Worm (Caenorhabditis elegans): ENCODE data around the gene D1005.6.

The D1005.6 gene

DNA sequence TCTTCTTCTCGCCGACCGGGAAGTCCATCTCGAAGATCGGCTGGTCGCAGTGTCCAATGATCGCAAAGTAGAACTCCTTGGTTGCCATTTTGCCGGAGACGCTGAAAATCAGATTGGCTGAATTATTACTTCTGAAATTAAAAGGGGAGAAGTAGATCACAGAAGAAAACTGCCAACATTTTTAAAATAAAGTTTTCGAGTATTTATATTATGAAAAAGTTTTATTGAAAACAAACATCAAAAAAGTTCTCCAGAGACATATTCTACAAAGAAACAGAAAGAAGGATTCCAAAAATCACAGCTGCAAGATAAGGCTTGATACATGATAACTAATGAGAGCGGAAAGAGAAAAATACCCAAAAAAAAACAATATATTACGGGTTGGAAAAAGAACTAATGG lies 24.4 kb downstream of the D1005.6 start, which contains the start of gene sedl-1:
sedl-1 (minus strand) TSS at position 101 of the 400 bp plus-strand sequence.
- TF ChIP-seq F57A8.1 (GFP tag; optimal IDR thresholded peaks at IDR 0.05): no peak
- no peak for TF ChIP-seq ZK185.1 (tag; optimal IDR thresholded peaks at IDR 0.05; ENCODE audit: poor library complexity, severe bottlenecking)
- TF ChIP-seq ama-1 (optimal IDR thresholded peaks at IDR 0.05): no peak
- no peak for TF ChIP-seq ama-1 (GFP tag; optimal IDR thresholded peaks at IDR 0.05)
- TF ChIP-seq die-1 (tag; optimal IDR thresholded peaks at IDR 0.05): no peak
- TF ChIP-seq akir-1 (GFP tag; optimal IDR thresholded peaks at IDR 0.05): no peak
- TF ChIP-seq somi-1 (GFP tag; optimal IDR thresholded peaks at IDR 0.05): no peak
- TF ChIP-seq F23B12.7 (tag; optimal IDR thresholded peaks at IDR 0.05; ENCODE audit: insufficient read depth): no peak

DNA sequence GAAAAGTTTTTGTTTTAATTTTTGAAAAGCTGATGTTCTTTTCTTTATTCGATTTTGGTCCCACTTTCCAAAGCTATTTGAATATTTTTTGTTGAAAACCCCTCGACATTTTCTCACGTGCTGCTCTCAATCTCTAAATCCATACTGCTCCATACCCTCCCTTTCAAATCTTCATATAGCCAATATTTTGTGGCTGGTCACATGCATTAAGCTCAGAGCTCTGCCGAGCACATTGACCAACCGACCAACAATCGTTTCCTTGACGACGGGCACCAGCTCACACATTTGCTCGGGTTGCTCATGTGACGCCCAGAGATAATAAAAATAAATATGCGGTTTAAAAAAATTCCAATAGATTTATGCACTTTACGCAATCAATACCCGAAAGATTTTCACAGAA lies 25.7 kb downstream of the D1005.6 start:
- no peak for TF ChIP-seq hlh-12 (tag; optimal IDR thresholded peaks at IDR 0.05)
- TF ChIP-seq attf-6 (GFP tag; IDR thresholded peaks at IDR 0.05): no peak
- TF ChIP-seq repo-1 (tag; optimal IDR thresholded peaks at IDR 0.05): no peak
- TF ChIP-seq cebp-1 (GFP tag; IDR thresholded peaks at IDR 0.05): no peak
- TF ChIP-seq cebp-1 (tag; optimal IDR thresholded peaks at IDR 0.05): peak; percentile 24
- no peak for TF ChIP-seq F57A8.1 (GFP tag; optimal IDR thresholded peaks at IDR 0.05)
- TF ChIP-seq somi-1 (GFP tag; optimal IDR thresholded peaks at IDR 0.05): no peak
- TF ChIP-seq hlh-26 (GFP tag; conservative IDR thresholded peaks at IDR 0.05): no peak
- TF ChIP-seq tlf-1 (GFP tag; optimal IDR thresholded peaks at IDR 0.05): no peak
- no peak for TF ChIP-seq die-1 (tag; optimal IDR thresholded peaks at IDR 0.05)
- no peak for TF ChIP-seq Y56A3A.18 (GFP tag; IDR thresholded peaks at IDR 0.05)
- no peak for TF ChIP-seq lsy-27 (tag; optimal IDR thresholded peaks at IDR 0.05; ENCODE audit: borderline replicate concordance, insufficient read depth)
- no peak for TF ChIP-seq F49E8.2 (tag; optimal IDR thresholded peaks at IDR 0.05; ENCODE audit: insufficient read depth)
- no peak for TF ChIP-seq bed-1 (GFP tag; IDR thresholded peaks at IDR 0.05)
- TF ChIP-seq sptf-2 (GFP tag; optimal IDR thresholded peaks at IDR 0.05): no peak
- TF ChIP-seq dpl-1 (GFP tag; optimal IDR thresholded peaks at IDR 0.05): no peak
- no peak for TF ChIP-seq lag-1 (GFP tag; IDR thresholded peaks at IDR 0.05)
- TF ChIP-seq D2030.7 (GFP tag; IDR thresholded peaks at IDR 0.05): no peak
- TF ChIP-seq ztf-28 (GFP tag; IDR thresholded peaks at IDR 0.05): no peak
- no peak for TF ChIP-seq sdz-38 (tag; optimal IDR thresholded peaks at IDR 0.05)
- 0 out of 2 replicates have a peak, but pooled peaks have one; percentile 8 for TF ChIP-seq dox-1 (GFP tag; IDR thresholded peaks at IDR 0.05)
- no peak for TF ChIP-seq ztf-18 (tag; optimal IDR thresholded peaks at IDR 0.05)
- no peak for TF ChIP-seq nhr-179 (tag; optimal IDR thresholded peaks at IDR 0.05)
- TF ChIP-seq tbx-9 (tag; optimal IDR thresholded peaks at IDR 0.05; ENCODE audit: borderline replicate concordance): no peak
- TF ChIP-seq attf-5 (GFP tag; optimal IDR thresholded peaks at IDR 0.05): no peak
- no peak for TF ChIP-seq F33H1.4 (GFP tag; IDR thresholded peaks at IDR 0.05)
- TF ChIP-seq lin-54 (GFP tag; optimal IDR thresholded peaks at IDR 0.05): no peak
- TF ChIP-seq lin-35 (GFP tag; optimal IDR thresholded peaks at IDR 0.05): peak in 1 of 3 experiments; percentile 25

DNA sequence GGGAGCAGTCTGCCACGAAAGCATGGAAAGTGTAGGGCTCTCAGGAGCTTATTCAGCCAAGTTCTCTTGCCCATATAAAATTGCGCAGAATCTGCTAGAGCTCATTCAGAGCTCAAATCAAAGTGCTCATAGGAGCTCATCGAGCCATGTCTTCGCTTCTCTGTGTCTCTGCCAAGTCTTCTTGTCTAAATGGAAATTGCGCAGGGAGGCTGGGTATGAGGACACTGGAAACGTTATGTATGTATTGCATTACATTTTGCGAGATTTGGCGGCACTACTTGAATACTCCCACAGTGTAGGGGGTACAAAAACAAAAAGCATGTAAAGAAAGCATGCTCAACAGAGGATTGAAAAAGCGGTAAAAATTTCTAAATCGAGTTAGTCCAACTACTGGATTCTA lies 27.5 kb downstream of the D1005.6 start:
- peak; percentile 8 for TF ChIP-seq ZK185.1 (tag; optimal IDR thresholded peaks at IDR 0.05; ENCODE audit: poor library complexity, severe bottlenecking)
- peak; percentile 59 for TF ChIP-seq gei-17 (GFP tag; optimal IDR thresholded peaks at IDR 0.05)
- peak; percentile 31; the same call in 1 of the 2 replicates for TF ChIP-seq dox-1 (GFP tag; IDR thresholded peaks at IDR 0.05)
- no peak for TF ChIP-seq cebp-1 (GFP tag; IDR thresholded peaks at IDR 0.05)
- TF ChIP-seq cebp-1 (tag; optimal IDR thresholded peaks at IDR 0.05): peak; percentile 9
- no peak for TF ChIP-seq B0261.1 (tag; optimal IDR thresholded peaks at IDR 0.05)
- 0 out of 2 replicates have a peak, but pooled peaks have one; percentile 23 for TF ChIP-seq egl-44 (GFP tag; IDR thresholded peaks at IDR 0.05)
- TF ChIP-seq sptf-2 (GFP tag; optimal IDR thresholded peaks at IDR 0.05): no peak
- TF ChIP-seq sea-2 (GFP tag; IDR thresholded peaks at IDR 0.05): no peak
- no peak for TF ChIP-seq F49E8.2 (tag; optimal IDR thresholded peaks at IDR 0.05; ENCODE audit: insufficient read depth)
